Fruit fly (Drosophila melanogaster) whole organism, prepupa: ENCODE results near the gene C1GalTA.

ENCODE experiments used
- Blimp-1 ChIP-seq: fragments of 200-800 bp; sonication (Bioruptor generic); optimal IDR thresholded peaks from 3 replicates; lab custom pipeline; 2017; ENCODE audit warnings: missing biosample characterization, missing genetic modification characterization, mild to moderate bottlenecking, moderate library complexity, missing genetic modification reagents
- CG10631 ChIP-seq: fragments of 200-800 bp; sonication (Bioruptor generic); optimal IDR thresholded peaks from 2 replicates; lab custom pipeline; 2016; ENCODE audit warnings: missing biosample characterization, missing genetic modification characterization
- CG3919 ChIP-seq: fragments of 200-800 bp; sonication (Bioruptor generic); optimal IDR thresholded peaks from 3 replicates; lab custom pipeline; 2016; ENCODE audit warnings: missing biosample characterization, missing genetic modification characterization
- CG6792 ChIP-seq: fragments of 200-800 bp; sonication (Bioruptor generic); optimal IDR thresholded peaks from 3 replicates; lab custom pipeline; 2016; ENCODE audit warnings: missing biosample characterization, missing genetic modification characterization
- Smox ChIP-seq: fragments of 200-800 bp; sonication (Bioruptor generic); optimal IDR thresholded peaks from 3 replicates; lab custom pipeline; 2016; ENCODE audit warnings: missing biosample characterization, missing genetic modification characterization
- achi ChIP-seq: fragments of 200-800 bp; sonication (Bioruptor generic); optimal IDR thresholded peaks from 3 replicates; lab custom pipeline; 2016; ENCODE audit warnings: missing biosample characterization, missing genetic modification characterization
- dac ChIP-seq: fragments of 200-800 bp; sonication (Bioruptor generic); optimal IDR thresholded peaks from 2 replicates; lab custom pipeline; 2017; ENCODE audit warnings: missing biosample characterization, mild to moderate bottlenecking, missing genetic modification characterization
- fd85E ChIP-seq: fragments of 200-800 bp; sonication (Bioruptor generic); optimal IDR thresholded peaks from 3 replicates; lab custom pipeline; 2016; ENCODE audit warnings: missing biosample characterization, missing genetic modification characterization
- lz ChIP-seq: fragments of 200-800 bp; sonication (Bioruptor generic); optimal IDR thresholded peaks from 3 replicates; lab custom pipeline; 2016; ENCODE audit warnings: missing biosample characterization, missing genetic modification characterization
- salr ChIP-seq, 2 experiments: fragments of 200-800 bp; sonication (Bioruptor generic); optimal IDR thresholded peaks; 3 replicates each; lab custom pipeline; 2016 to 2018; ENCODE audit warnings: missing biosample characterization in 2 of 2, missing genetic modification characterization in 2 of 2, mild to moderate bottlenecking in 1 of 2
- spab ChIP-seq: fragments of 200-800 bp; sonication (Bioruptor generic); optimal IDR thresholded peaks from 2 replicates; lab custom pipeline; 2017; ENCODE audit warnings: missing biosample characterization, mild to moderate bottlenecking, missing genetic modification characterization, missing genetic modification reagents
- svp ChIP-seq: fragments of 200-800 bp; sonication (Bioruptor generic); peaks from one replicate; lab custom pipeline; 2016; ENCODE audit warnings: missing biosample characterization, missing genetic modification characterization

dm6 chr2L:8975328-8975727, 24.3 kb upstream of the C1GalTA start, which contains the start of gene CG9541:
- TF ChIP-seq spab (no peak), CG3919 (GFP tag; lab: Kevin White, UChicago) (no peak), CG6792 (GFP tag; lab: Kevin White, UChicago) (no peak), dac (GFP tag; lab: Kevin White, UChicago) (no peak), Smox (GFP tag; lab: Kevin White, UChicago) (no peak), salr (GFP tag; optimal IDR thresholded peaks at IDR 0.05; lab: Kevin White, UChicago) (no peak), lz (GFP tag; lab: Kevin White, UChicago) (no peak), CG10631 (GFP tag; lab: Kevin White, UChicago) (no peak), fd85E (no peak), svp (GFP tag; lab: Kevin White, UChicago) (no peak), Blimp-1 (GFP tag; lab: Kevin White, UChicago) (no peak), achi (GFP tag; lab: Kevin White, UChicago) (no peak)
